Worm (Caenorhabditis elegans): Measurements from ENCODE around the gene F31E3.2.

- TF ChIP-seq nhr-12 (tag; optimal IDR thresholded peaks at IDR 0.05): no peak
- no peak for TF ChIP-seq unc-62 (GFP tag; optimal IDR thresholded peaks at IDR 0.05)
- no peak for TF ChIP-seq nhr-237 (tag; optimal IDR thresholded peaks at IDR 0.05)
- TF ChIP-seq M03D4.4 (tag; optimal IDR thresholded peaks at IDR 0.05): no peak
- TF ChIP-seq nhr-28 (tag; optimal IDR thresholded peaks at IDR 0.05): no peak
- no peak for TF ChIP-seq elt-3 (tag; optimal IDR thresholded peaks at IDR 0.05)
- TF ChIP-seq lsy-2 (tag; optimal IDR thresholded peaks at IDR 0.05): no peak
- no peak for TF ChIP-seq unc-39 (tag; optimal IDR thresholded peaks at IDR 0.05)
- no peak for TF ChIP-seq nhr-76 (tag; optimal IDR thresholded peaks at IDR 0.05)
- TF ChIP-seq ham-2 (GFP tag; optimal IDR thresholded peaks at IDR 0.05): no peak
- TF ChIP-seq snpc-4 (tag; optimal IDR thresholded peaks at IDR 0.05): no peak
- no peak for TF ChIP-seq nhr-2 (tag; optimal IDR thresholded peaks at IDR 0.05)
- TF ChIP-seq flh-1 (GFP tag; optimal IDR thresholded peaks at IDR 0.05): no peak
- no peak for TF ChIP-seq mep-1 (tag; optimal IDR thresholded peaks at IDR 0.05)
These were observed 38.3 kb downstream of the F31E3.2 start for ce11 chrIII:7012060-7012459.

All from whole organism, mixed stage, embryonic.